Worm (Caenorhabditis elegans): Measurements from ENCODE around the gene C02F5.13.

DNA sequence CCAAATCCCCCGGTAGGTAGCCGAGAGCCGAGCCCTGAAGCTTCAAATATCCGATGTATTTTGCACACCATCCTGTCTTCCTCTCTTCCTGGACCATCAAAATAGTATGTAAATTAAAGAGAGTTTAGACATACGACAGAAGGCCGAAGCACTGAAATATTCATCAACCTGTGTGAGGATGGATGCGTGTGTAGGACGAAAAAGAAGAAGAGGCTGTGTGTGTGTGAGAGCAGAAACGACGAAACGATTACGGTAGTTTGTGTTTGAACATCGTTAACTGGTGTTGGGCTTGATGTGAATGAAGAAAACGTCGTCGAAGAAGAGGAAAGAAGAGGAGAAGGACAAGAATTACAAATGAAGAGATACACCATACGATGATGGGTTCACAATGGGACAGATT, 35.6 kb upstream of the C02F5.13 start:
- no peak for TF ChIP-seq ztf-11 (tag; optimal IDR thresholded peaks at IDR 0.05)
- TF ChIP-seq nhr-25 (tag; optimal IDR thresholded peaks at IDR 0.05): no peak
- TF ChIP-seq pqm-1 (tag; optimal IDR thresholded peaks at IDR 0.05): no peak
- no peak for TF ChIP-seq ztf-4 (tag; optimal IDR thresholded peaks at IDR 0.05)
- no peak for TF ChIP-seq nhr-11 (tag; optimal IDR thresholded peaks at IDR 0.05)
- TF ChIP-seq elt-3 (tag; optimal IDR thresholded peaks at IDR 0.05): no peak
- TF ChIP-seq lin-39 (tag; optimal IDR thresholded peaks at IDR 0.05): no peak
- no peak for TF ChIP-seq ceh-9 (tag; optimal IDR thresholded peaks at IDR 0.05)
- TF ChIP-seq nhr-28 (tag; optimal IDR thresholded peaks at IDR 0.05): no peak
- TF ChIP-seq mml-1 (tag; optimal IDR thresholded peaks at IDR 0.05): no peak
- no peak for TF ChIP-seq nhr-237 (tag; optimal IDR thresholded peaks at IDR 0.05)
- TF ChIP-seq snpc-4 (tag; optimal IDR thresholded peaks at IDR 0.05): no peak
- no peak for TF ChIP-seq elt-2 (tag; optimal IDR thresholded peaks at IDR 0.05)
